Worm (Caenorhabditis elegans) whole organism, L2 larva: ENCODE data around the gene srz-16.

Experiments
- F13H6.1 ChIP-seq: sonication (generic microtip); optimal IDR thresholded peaks from 2 replicates; lab custom pipeline; 2016; ENCODE audit warnings: missing genetic modification characterization, missing compliant biosample characterization
- aly-2 ChIP-seq: fragments of 150-350 bp; optimal IDR thresholded peaks from 2 replicates; lab custom pipeline; 2014; ENCODE audit warnings: missing biosample characterization, missing genetic modification characterization
- ama-1 ChIP-seq: fragments of 150-350 bp; optimal IDR thresholded peaks from 2 replicates; lab custom pipeline; 2018; ENCODE audit warnings: inconsistent platforms
- blmp-1 ChIP-seq: sonication (generic microtip); optimal IDR thresholded peaks from 2 replicates; lab custom pipeline; 2017; ENCODE audit warnings: missing genetic modification characterization, mild to moderate bottlenecking, missing compliant biosample characterization, antibody characterized with exemption, moderate library complexity; ENCODE audit not compliant: insufficient read depth
- ceh-82 ChIP-seq: fragments of 150-350 bp; optimal IDR thresholded peaks from 2 replicates; lab custom pipeline; 2014; ENCODE audit warnings: missing biosample characterization, missing genetic modification characterization
- elt-3 ChIP-seq: sonication (generic microtip); optimal IDR thresholded peaks from 2 replicates; lab custom pipeline; 2017; ENCODE audit warnings: missing biosample characterization, missing genetic modification characterization
- lin-13 ChIP-seq: fragments of 150-350 bp; optimal IDR thresholded peaks from 2 replicates; lab custom pipeline; 2014; ENCODE audit warnings: missing biosample characterization, missing genetic modification reagents, missing genetic modification characterization
- lin-39 ChIP-seq: fragments of 150-350 bp; optimal IDR thresholded peaks from 2 replicates; lab custom pipeline; 2014; ENCODE audit warnings: missing biosample characterization, missing genetic modification reagents, missing genetic modification characterization
- nhr-11 ChIP-seq: fragments of 150-350 bp; optimal IDR thresholded peaks from 2 replicates; lab custom pipeline; 2014; ENCODE audit warnings: missing biosample characterization, missing genetic modification characterization
- nhr-12 ChIP-seq: fragments of 150-350 bp; optimal IDR thresholded peaks from 2 replicates; lab custom pipeline; 2014; ENCODE audit warnings: missing biosample characterization, missing genetic modification characterization
- nhr-237 ChIP-seq: fragments of 150-350 bp; optimal IDR thresholded peaks from 2 replicates; lab custom pipeline; 2014; ENCODE audit warnings: missing biosample characterization, missing genetic modification characterization
- skn-1 ChIP-seq: sonication (generic microtip); optimal IDR thresholded peaks from 2 replicates; lab custom pipeline; 2017; ENCODE audit warnings: missing biosample characterization, missing genetic modification characterization
- unc-55 ChIP-seq: fragments of 150-350 bp; sonication (generic microtip); optimal IDR thresholded peaks from 3 replicates; lab custom pipeline; 2014; ENCODE audit warnings: missing biosample characterization, missing genetic modification reagents, missing genetic modification characterization
- ztf-11 ChIP-seq: sonication (generic microtip); optimal IDR thresholded peaks from 2 replicates; lab custom pipeline; 2017; ENCODE audit warnings: missing biosample characterization, missing genetic modification characterization

ce11 chrV:20165808-20166207 lies 20.7 kb downstream of the srz-16 start:
- TF ChIP-seq ztf-11 (tag; lab: Kevin White, UChicago) = no peak
- TF ChIP-seq elt-3 (tag; lab: Kevin White, UChicago) = no peak
- TF ChIP-seq skn-1 (tag; lab: Kevin White, UChicago) = peak; percentile 86
- TF ChIP-seq nhr-237 (tag; lab: Kevin White, UChicago) = no peak
- TF ChIP-seq aly-2 = no peak
- no peak for TF ChIP-seq lin-39 (tag; lab: Kevin White, UChicago)
- TF ChIP-seq nhr-11 (tag; lab: Kevin White, UChicago) = no peak
- no peak for TF ChIP-seq blmp-1
- no peak for TF ChIP-seq ama-1 (lab: Kevin White, UChicago)
- no peak for TF ChIP-seq ceh-82 (tag; lab: Kevin White, UChicago)
- no peak for TF ChIP-seq lin-13
- no peak for TF ChIP-seq F13H6.1 (tag; lab: Kevin White, UChicago)
- no peak for TF ChIP-seq nhr-12
- TF ChIP-seq unc-55 (GFP tag; lab: Kevin White, UChicago) = no peak
